Worm (Caenorhabditis elegans): ENCODE measurements around the gene ins-10.
A peak's percentile ranks its signal among the peaks of the same experiment; 100 is the strongest.

Gene ins-10

ce11 chrV:14001929-14002328 lies 31.8 kb upstream of the ins-10 start:
- no peak for TF ChIP-seq eor-1 (tag; optimal IDR thresholded peaks at IDR 0.05)
- TF ChIP-seq unc-39 (tag; optimal IDR thresholded peaks at IDR 0.05), result no peak
- TF ChIP-seq snpc-4 (tag; optimal IDR thresholded peaks at IDR 0.05), result no peak
- TF ChIP-seq unc-62 (GFP tag; optimal IDR thresholded peaks at IDR 0.05), result no peak
- TF ChIP-seq ceh-82 (tag; optimal IDR thresholded peaks at IDR 0.05), result no peak
- TF ChIP-seq lsy-12 (tag; optimal IDR thresholded peaks at IDR 0.05), result no peak
- TF ChIP-seq sea-2 (GFP tag; optimal IDR thresholded peaks at IDR 0.05), result no peak
- TF ChIP-seq jun-1 (tag; optimal IDR thresholded peaks at IDR 0.05), result no peak
- no peak for TF ChIP-seq nhr-25 (tag; optimal IDR thresholded peaks at IDR 0.05)

ce11 chrV:14002402-14002801 lies 31.3 kb upstream of the ins-10 start:
- no peak for TF ChIP-seq nhr-237 (tag; optimal IDR thresholded peaks at IDR 0.05)
- no peak for TF ChIP-seq hmg-11 (tag; optimal IDR thresholded peaks at IDR 0.05)
- TF ChIP-seq pha-4 (tag; optimal IDR thresholded peaks at IDR 0.05), result peak; percentile 43
- no peak for TF ChIP-seq lin-39 (tag; optimal IDR thresholded peaks at IDR 0.05)
- TF ChIP-seq snpc-4 (tag; optimal IDR thresholded peaks at IDR 0.05), result no peak
- no peak for TF ChIP-seq ceh-16 (tag; optimal IDR thresholded peaks at IDR 0.05)
- no peak for TF ChIP-seq nhr-67 (tag; optimal IDR thresholded peaks at IDR 0.05)
- peak; percentile 35 for TF ChIP-seq nhr-25 (tag; optimal IDR thresholded peaks at IDR 0.05)
- TF ChIP-seq nhr-43 (tag; optimal IDR thresholded peaks at IDR 0.05; ENCODE audit: poor library complexity, severe bottlenecking), result no peak
- no peak for TF ChIP-seq daf-12 (tag; optimal IDR thresholded peaks at IDR 0.05)
- TF ChIP-seq pqm-1 (tag; optimal IDR thresholded peaks at IDR 0.05), result peak; percentile 21

- TF ChIP-seq nhr-11 (tag; optimal IDR thresholded peaks at IDR 0.05) (no peak), aly-2 (tag; optimal IDR thresholded peaks at IDR 0.05) (no peak), ceh-28 (tag; optimal IDR thresholded peaks at IDR 0.05) (no peak), ZK546.5 (tag; optimal IDR thresholded peaks at IDR 0.05) (no peak), ceh-16 (tag; optimal IDR thresholded peaks at IDR 0.05) (no peak), hmg-11 (tag; optimal IDR thresholded peaks at IDR 0.05) (peak; percentile 8), snpc-4 (tag; optimal IDR thresholded peaks at IDR 0.05) (peak; percentile 0), nfya-1 (tag; optimal IDR thresholded peaks at IDR 0.05; ENCODE audit: insufficient read depth) (peak; percentile 29), egl-5 (tag; optimal IDR thresholded peaks at IDR 0.05) (peak; percentile 53)
Measured at ce11 chrV:14003587-14004156, 30.1 kb upstream of the ins-10 start.

- TF ChIP-seq fkh-10 (GFP tag; optimal IDR thresholded peaks at IDR 0.05), result peak; percentile 66
- no peak for TF ChIP-seq ztf-4 (tag; optimal IDR thresholded peaks at IDR 0.05)
- TF ChIP-seq egl-5 (tag; optimal IDR thresholded peaks at IDR 0.05), result peak; percentile 50
- peak; percentile 26 for TF ChIP-seq lin-39 (tag; optimal IDR thresholded peaks at IDR 0.05)
- TF ChIP-seq nfya-1 (tag; optimal IDR thresholded peaks at IDR 0.05; ENCODE audit: insufficient read depth), result peak; percentile 14
Measured at ce11 chrV:14004342-14004741, 29.4 kb upstream of the ins-10 start.

- TF ChIP-seq elt-3 (tag; optimal IDR thresholded peaks at IDR 0.05) (no peak), nhr-43 (tag; optimal IDR thresholded peaks at IDR 0.05; ENCODE audit: poor library complexity, severe bottlenecking) (no peak), nhr-25 (tag; optimal IDR thresholded peaks at IDR 0.05) (no peak), pqm-1 (tag; optimal IDR thresholded peaks at IDR 0.05) (no peak), ZK546.5 (tag; optimal IDR thresholded peaks at IDR 0.05) (no peak), zag-1 (tag; optimal IDR thresholded peaks at IDR 0.05) (no peak), nhr-77 (tag; optimal IDR thresholded peaks at IDR 0.05) (no peak), unc-39 (tag; optimal IDR thresholded peaks at IDR 0.05) (no peak), snpc-4 (tag; optimal IDR thresholded peaks at IDR 0.05) (no peak), jun-1 (tag; optimal IDR thresholded peaks at IDR 0.05) (no peak), mml-1 (tag; optimal IDR thresholded peaks at IDR 0.05) (no peak), egl-5 (tag; optimal IDR thresholded peaks at IDR 0.05) (no peak)
Measured at ce11 chrV:14005812-14006211, 27.9 kb upstream of the ins-10 start, which contains the start of gene ric-7. Gene ric-7 (minus strand): TSS chrV:14005912.

ce11 chrV:14006819-14007218 lies 26.9 kb upstream of the ins-10 start:
- TF ChIP-seq ZK546.5 (tag; optimal IDR thresholded peaks at IDR 0.05) (no peak), lin-15B (tag; optimal IDR thresholded peaks at IDR 0.05) (peak; percentile 19), eor-1 (tag; optimal IDR thresholded peaks at IDR 0.05) (no peak), hmg-11 (tag; optimal IDR thresholded peaks at IDR 0.05) (peak; percentile 62), nfya-1 (tag; optimal IDR thresholded peaks at IDR 0.05; ENCODE audit: insufficient read depth) (peak; percentile 70), egl-27 (tag; optimal IDR thresholded peaks at IDR 0.05) (no peak), lin-39 (tag; optimal IDR thresholded peaks at IDR 0.05) (peak; percentile 4)

All from whole organism, L3 larva.